Worm (Caenorhabditis elegans) whole organism, late embryonic: Measurements from ENCODE around the gene Y69A2AR.22.

Experiments
- Y22D7AL.16 ChIP-seq: sonication (generic microtip); optimal IDR thresholded peaks from 2 replicates; lab custom pipeline; 2016; ENCODE audit warnings: missing genetic modification characterization, missing compliant biosample characterization
- ama-1 ChIP-seq: fragments of 150-350 bp; optimal IDR thresholded peaks from 2 replicates; lab custom pipeline; 2014
- ceh-30 ChIP-seq: fragments of 150-350 bp; optimal IDR thresholded peaks from 2 replicates; lab custom pipeline; 2014; ENCODE audit warnings: missing biosample characterization, missing genetic modification characterization
- ceh-31 ChIP-seq: sonication (generic microtip); optimal IDR thresholded peaks from 2 replicates; lab custom pipeline; 2016; ENCODE audit warnings: missing genetic modification characterization, missing compliant biosample characterization
- ceh-9 ChIP-seq: sonication (generic microtip); optimal IDR thresholded peaks from 2 replicates; lab custom pipeline; 2016; ENCODE audit warnings: mild to moderate bottlenecking, missing genetic modification characterization, inconsistent platforms, missing compliant biosample characterization
- fkh-10 ChIP-seq: fragments of 150-350 bp; optimal IDR thresholded peaks from 2 replicates; lab custom pipeline; 2014; ENCODE audit warnings: missing biosample characterization, missing genetic modification reagents, missing genetic modification characterization
- hlh-6 ChIP-seq: sonication (generic microtip); optimal IDR thresholded peaks from 2 replicates; lab custom pipeline; 2016; ENCODE audit warnings: missing genotype, missing genetic modification characterization, missing compliant biosample characterization
- nhr-11 ChIP-seq: fragments of 150-350 bp; optimal IDR thresholded peaks from 2 replicates; lab custom pipeline; 2014; ENCODE audit warnings: missing biosample characterization, missing genetic modification characterization
- pat-9 ChIP-seq: fragments of 200-800 bp; sonication (Bioruptor generic); optimal IDR thresholded peaks from 2 replicates; lab custom pipeline; 2018; ENCODE audit warnings: mild to moderate bottlenecking, missing genetic modification characterization, moderate library complexity, missing compliant biosample characterization
- pax-1 ChIP-seq: fragments of 150-350 bp; optimal IDR thresholded peaks from 2 replicates; lab custom pipeline; 2014; ENCODE audit warnings: missing biosample characterization, missing genetic modification characterization
- pqm-1 ChIP-seq: sonication (generic microtip); optimal IDR thresholded peaks from 2 replicates; lab custom pipeline; 2016; ENCODE audit warnings: missing genetic modification characterization, missing compliant biosample characterization
- syd-9 ChIP-seq: sonication (generic microtip); optimal IDR thresholded peaks from 2 replicates; lab custom pipeline; 2016; ENCODE audit warnings: mild to moderate bottlenecking, missing genetic modification characterization, moderate library complexity, missing compliant biosample characterization
- tbx-2 ChIP-seq: sonication (generic microtip); optimal IDR thresholded peaks from 2 replicates; lab custom pipeline; 2016; ENCODE audit warnings: missing genetic modification characterization, missing compliant biosample characterization
- unc-86 ChIP-seq: sonication (generic microtip); optimal IDR thresholded peaks from 2 replicates; lab custom pipeline; 2016; ENCODE audit warnings: missing genetic modification characterization, missing compliant biosample characterization

- TF ChIP-seq ceh-31 (tag; lab: Kevin White, UChicago) = no peak
- no peak for TF ChIP-seq ceh-9
- no peak for TF ChIP-seq unc-86 (tag; lab: Kevin White, UChicago)
- no peak for TF ChIP-seq pax-1
- TF ChIP-seq tbx-2 (tag; lab: Kevin White, UChicago) = no peak
- no peak for TF ChIP-seq hlh-6 (tag; lab: Kevin White, UChicago)
- no peak for TF ChIP-seq pat-9 (tag; lab: Kevin White, UChicago)
- TF ChIP-seq syd-9 (tag; lab: Kevin White, UChicago) = no peak
- TF ChIP-seq pqm-1 (tag; lab: Kevin White, UChicago) = no peak
- no peak for TF ChIP-seq nhr-11 (tag; lab: Kevin White, UChicago)
- no peak for TF ChIP-seq ama-1 (lab: Kevin White, UChicago)
- no peak for TF ChIP-seq Y22D7AL.16 (tag; lab: Kevin White, UChicago)
- TF ChIP-seq fkh-10 (GFP tag; lab: Kevin White, UChicago) = no peak
- no peak for TF ChIP-seq ceh-30 (tag; lab: Kevin White, UChicago)
These were observed 44.6 kb upstream of the Y69A2AR.22 start for ce11 chrIV:2552276-2552675.
